Worm (Caenorhabditis elegans): ENCODE data around the gene fbxc-58.

Gene fbxc-58

DNA sequence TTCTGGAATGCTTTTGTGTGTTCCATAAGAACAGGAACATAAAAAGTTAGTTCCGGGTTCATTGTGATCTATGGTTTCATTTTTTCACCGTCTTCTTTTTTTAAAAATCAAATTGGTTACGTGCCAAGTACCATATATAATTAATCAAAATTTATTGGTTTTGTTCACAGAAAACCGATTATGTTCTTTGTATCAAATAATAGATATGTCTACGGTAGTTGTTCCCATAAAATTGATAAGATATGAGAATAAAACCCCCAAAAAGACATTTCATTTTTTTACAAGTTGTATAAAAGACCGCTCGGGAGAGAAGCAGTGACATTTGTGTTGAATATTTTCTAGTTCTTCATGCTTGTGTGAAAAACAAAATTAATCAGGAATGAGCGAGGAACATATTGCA, 9.8 kb downstream of the fbxc-58 start, which contains the start of gene C10C5.5:
Gene C10C5.5, plus strand, starts transcription at position 301 of the 400 bp plus-strand sequence.
- TF ChIP-seq sdz-38 (tag; optimal IDR thresholded peaks at IDR 0.05) = no peak
- no peak for TF ChIP-seq dpl-1 (GFP tag; optimal IDR thresholded peaks at IDR 0.05)
- no peak for TF ChIP-seq egrh-3 (GFP tag; IDR thresholded peaks at IDR 0.05)
- no peak for TF ChIP-seq sptf-2 (GFP tag; optimal IDR thresholded peaks at IDR 0.05)
- no peak for TF ChIP-seq atf-7 (tag; optimal IDR thresholded peaks at IDR 0.05)
- TF ChIP-seq hlh-26 (GFP tag; conservative IDR thresholded peaks at IDR 0.05) = no peak
- no peak for TF ChIP-seq rcor-1 (GFP tag; IDR thresholded peaks at IDR 0.05)
- no peak for TF ChIP-seq ztf-26 (tag; optimal IDR thresholded peaks at IDR 0.05)
- no peak for TF ChIP-seq B0336.3 (GFP tag; IDR thresholded peaks at IDR 0.05)
- TF ChIP-seq egl-18 (GFP tag; IDR thresholded peaks at IDR 0.05) = no peak
- TF ChIP-seq ztf-18 (tag; optimal IDR thresholded peaks at IDR 0.05) = no peak
- no peak for TF ChIP-seq snpc-3.4 (tag; optimal IDR thresholded peaks at IDR 0.05)
- no peak for TF ChIP-seq F57A8.1 (GFP tag; optimal IDR thresholded peaks at IDR 0.05)
- no peak for TF ChIP-seq dpff-1 (tag; optimal IDR thresholded peaks at IDR 0.05)
- no peak for TF ChIP-seq mes-4 (tag; optimal IDR thresholded peaks at IDR 0.05)
- TF ChIP-seq ceh-58 (GFP tag; IDR thresholded peaks at IDR 0.05) = no peak
- TF ChIP-seq hlh-12 (tag; optimal IDR thresholded peaks at IDR 0.05) = no peak
- no peak for TF ChIP-seq ceh-40 (GFP tag; IDR thresholded peaks at IDR 0.05)
- no peak for TF ChIP-seq aptf-3 (GFP tag; IDR thresholded peaks at IDR 0.05)

- TF ChIP-seq ekl-4 (GFP tag; IDR thresholded peaks at IDR 0.05) (no peak), Y56A3A.18 (GFP tag; IDR thresholded peaks at IDR 0.05) (no peak), mcd-1 (GFP tag; IDR thresholded peaks at IDR 0.05) (no peak), madf-10 (tag; optimal IDR thresholded peaks at IDR 0.05) (no peak), dox-1 (GFP tag; IDR thresholded peaks at IDR 0.05) (no peak), F37B4.10 (GFP tag; IDR thresholded peaks at IDR 0.05) (no peak), rcor-1 (GFP tag; IDR thresholded peaks at IDR 0.05) (no peak), bed-2 (GFP tag; IDR thresholded peaks at IDR 0.05) (no peak), F52B5.7 (tag; optimal IDR thresholded peaks at IDR 0.05) (no peak), hlh-12 (tag; optimal IDR thresholded peaks at IDR 0.05) (no peak), ceh-79 (tag; optimal IDR thresholded peaks at IDR 0.05) (no peak), ztf-6 (GFP tag; IDR thresholded peaks at IDR 0.05) (no peak), egl-44 (GFP tag; IDR thresholded peaks at IDR 0.05) (no peak), zim-3 (tag; optimal IDR thresholded peaks at IDR 0.05) (no peak), Y53F4B.3 (GFP tag; IDR thresholded peaks at IDR 0.05) (no peak), nhr-80 (tag; optimal IDR thresholded peaks at IDR 0.05) (no peak), gei-17 (GFP tag; optimal IDR thresholded peaks at IDR 0.05) (no peak), dpff-1 (tag; optimal IDR thresholded peaks at IDR 0.05) (no peak), sptf-2 (GFP tag; optimal IDR thresholded peaks at IDR 0.05) (no peak)
Measured at ce11 chrIV:9384826-9385225, 13.5 kb downstream of the fbxc-58 start, which contains the start of gene C10C5.7. C10C5.7 (plus strand) TSS chrIV:9385126.

- TF ChIP-seq rec-8 (tag; optimal IDR thresholded peaks at IDR 0.05) = no peak
- no peak for TF ChIP-seq snpc-1.1 (tag; optimal IDR thresholded peaks at IDR 0.05; ENCODE audit: insufficient read depth)
- no peak for TF ChIP-seq lir-1 (GFP tag; conservative IDR thresholded peaks at IDR 0.05)
- TF ChIP-seq F55B11.4 (tag; optimal IDR thresholded peaks at IDR 0.05; ENCODE audit: borderline replicate concordance, insufficient read depth) = no peak
- no peak for TF ChIP-seq ztf-25 (GFP tag; IDR thresholded peaks at IDR 0.05)
- TF ChIP-seq lin-35 (GFP tag; optimal IDR thresholded peaks at IDR 0.05) = peak in 2 of 3 experiments; percentile 39 to 78
- TF ChIP-seq dox-1 (GFP tag; IDR thresholded peaks at IDR 0.05) = no peak
- no peak for TF ChIP-seq Y53F4B.3 (GFP tag; IDR thresholded peaks at IDR 0.05)
- TF ChIP-seq snpc-3.4 (tag; optimal IDR thresholded peaks at IDR 0.05) = no peak
- TF ChIP-seq hsf-1 (GFP tag; IDR thresholded peaks at IDR 0.05) = no peak
- no peak for TF ChIP-seq ama-1 (optimal IDR thresholded peaks at IDR 0.05)
- TF ChIP-seq ama-1 (GFP tag; optimal IDR thresholded peaks at IDR 0.05) = no peak
- no peak for TF ChIP-seq hmg-20 (GFP tag; IDR thresholded peaks at IDR 0.05)
- no peak for TF ChIP-seq egrh-3 (GFP tag; IDR thresholded peaks at IDR 0.05)
- no peak for TF ChIP-seq zim-3 (tag; optimal IDR thresholded peaks at IDR 0.05)
- no peak for TF ChIP-seq bed-2 (GFP tag; IDR thresholded peaks at IDR 0.05)
- no peak for TF ChIP-seq K11D2.4 (GFP tag; IDR thresholded peaks at IDR 0.05)
- TF ChIP-seq ceh-40 (GFP tag; IDR thresholded peaks at IDR 0.05) = no peak
- TF ChIP-seq ceh-58 (GFP tag; IDR thresholded peaks at IDR 0.05) = no peak
- no peak for TF ChIP-seq lag-1 (GFP tag; IDR thresholded peaks at IDR 0.05)
- no peak for TF ChIP-seq mxl-1 (tag; optimal IDR thresholded peaks at IDR 0.05)
- no peak for TF ChIP-seq ztf-18 (tag; optimal IDR thresholded peaks at IDR 0.05)
- no peak for TF ChIP-seq D2030.7 (GFP tag; IDR thresholded peaks at IDR 0.05)
Measured at ce11 chrIV:9386038-9386437, 14.7 kb downstream of the fbxc-58 start, which contains the start of gene daf-15. daf-15 (plus strand) TSS chrIV:9386208.

Measured in whole organism, young adult.